Fruit fly (Drosophila melanogaster): Measurements from ENCODE around the gene CG17375.

The CG17375 gene

DNA sequence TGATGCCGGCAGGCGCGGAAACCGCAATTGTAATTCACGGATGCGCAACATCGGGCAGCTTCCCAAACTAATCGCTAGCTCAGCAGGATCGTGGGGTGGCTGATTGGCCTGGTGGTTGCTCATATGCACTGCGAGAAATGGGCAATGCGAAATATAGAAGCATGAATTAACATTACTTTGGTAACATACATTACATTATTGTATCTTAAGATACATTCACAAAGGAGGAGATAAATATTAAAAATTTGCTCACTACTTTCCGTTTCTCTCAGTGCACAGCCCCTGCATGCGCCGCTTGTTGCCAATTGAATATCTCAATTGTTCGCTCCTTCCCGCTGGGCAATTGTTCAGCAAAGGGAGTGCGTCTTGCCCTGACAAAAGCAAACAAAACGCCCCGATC, 35.8 kb upstream of the CG17375 start (continued):
- TF ChIP-seq lov (optimal IDR thresholded peaks at IDR 0.05) = no peak
- peak; percentile 82; the same call in 2 of the 3 replicates for TF ChIP-seq lov (GFP tag; IDR thresholded peaks at IDR 0.05)
- TF ChIP-seq ap (GFP tag; IDR thresholded peaks at IDR 0.05) = peak; percentile 40; the same call in 1 of the 2 replicates
- TF ChIP-seq Hand (GFP tag; optimal IDR thresholded peaks at IDR 0.05) = no peak
- TF ChIP-seq CG3995 (GFP tag; optimal IDR thresholded peaks at IDR 0.05) = no peak
- peak; percentile 50 for TF ChIP-seq CG12104 (GFP tag; optimal IDR thresholded peaks at IDR 0.05)
- no peak for TF ChIP-seq CG14860 (GFP tag; IDR thresholded peaks at IDR 0.05; ENCODE audit: partially characterized antibody)
- TF ChIP-seq lbe (GFP tag; optimal IDR thresholded peaks at IDR 0.05) = no peak
- peak; percentile 69 for TF ChIP-seq CG12219 (GFP tag; optimal IDR thresholded peaks at IDR 0.05)
- no peak for TF ChIP-seq prd (optimal IDR thresholded peaks at IDR 0.05)
- TF ChIP-seq prd (GFP tag; IDR thresholded peaks at IDR 0.05) = peak; percentile 95
- TF ChIP-seq hb (GFP tag; IDR thresholded peaks at IDR 0.05; ENCODE audit: partially characterized antibody) = no peak
- peak; percentile 69 for TF ChIP-seq trem (tag; optimal IDR thresholded peaks at IDR 0.05)
- peak; percentile 70 for TF ChIP-seq CG30431 (GFP tag; optimal IDR thresholded peaks at IDR 0.05)
- TF ChIP-seq tx (GFP tag; optimal IDR thresholded peaks at IDR 0.05) = peak; percentile 34
- no peak for TF ChIP-seq sr (GFP tag; IDR thresholded peaks at IDR 0.05)
- peak; percentile 56 for TF ChIP-seq CG1233 (GFP tag; optimal IDR thresholded peaks at IDR 0.05)
- no peak for TF ChIP-seq D (optimal IDR thresholded peaks at IDR 0.05)
- peak; percentile 93 for TF ChIP-seq D (GFP tag; optimal IDR thresholded peaks at IDR 0.05)
- TF ChIP-seq CG6765 (GFP tag; optimal IDR thresholded peaks at IDR 0.05) = no peak
- peak; percentile 45 for TF ChIP-seq Atf-2 (GFP tag; optimal IDR thresholded peaks at IDR 0.05)
- no peak for TF ChIP-seq Hr39 (optimal IDR thresholded peaks at IDR 0.05)
- peak; percentile 50 for TF ChIP-seq CG8359 (GFP tag; optimal IDR thresholded peaks at IDR 0.05; ENCODE audit: borderline replicate concordance)
- TF ChIP-seq bcd (GFP tag; optimal IDR thresholded peaks at IDR 0.05) = peak; percentile 61
- peak; percentile 33; the same call in 1 of the 2 replicates for TF ChIP-seq CG3847 (GFP tag; IDR thresholded peaks at IDR 0.05)
- peak; percentile 81 for TF ChIP-seq croc (GFP tag; conservative IDR thresholded peaks at IDR 0.05)
- no peak for TF ChIP-seq pan (optimal IDR thresholded peaks at IDR 0.05)
- peak in 1 of 2 experiments; percentile 64 for TF ChIP-seq pan (GFP tag; optimal IDR thresholded peaks at IDR 0.05 in 1 of 2, IDR thresholded peaks at IDR 0.05 in 1 of 2)
- no peak for TF ChIP-seq Hmr (GFP tag; optimal IDR thresholded peaks at IDR 0.05)
- TF ChIP-seq Chrac-16 (GFP tag; optimal IDR thresholded peaks at IDR 0.05) = peak; percentile 71
- peak; percentile 24; the same call in 1 of the 2 replicates for TF ChIP-seq CG11247 (GFP tag; IDR thresholded peaks at IDR 0.05)
- TF ChIP-seq CG15601 (tag; optimal IDR thresholded peaks at IDR 0.05) = peak; percentile 81
- TF ChIP-seq Ets65A (GFP tag) = peak; percentile 96
- peak; percentile 90 for TF ChIP-seq CG15696 (tag; optimal IDR thresholded peaks at IDR 0.05)
- peak; percentile 70 for TF ChIP-seq Hsf (GFP tag; optimal IDR thresholded peaks at IDR 0.05)
- TF ChIP-seq NK7.1 (GFP tag; optimal IDR thresholded peaks at IDR 0.05) = peak; percentile 11
- peak; percentile 6 for TF ChIP-seq CG3065 (GFP tag; optimal IDR thresholded peaks at IDR 0.05)
- TF ChIP-seq fd96Cb (tag; optimal IDR thresholded peaks at IDR 0.05) = peak; percentile 67
- no peak for TF ChIP-seq toy (GFP tag; IDR thresholded peaks at IDR 0.05)
- peak; percentile 61 for TF ChIP-seq Sox100B (GFP tag; optimal IDR thresholded peaks at IDR 0.05)
- TF ChIP-seq dmrt99B (tag; optimal IDR thresholded peaks at IDR 0.05) = peak; percentile 77
- TF ChIP-seq Lim3 (GFP tag; IDR thresholded peaks at IDR 0.05) = 0 out of 2 replicates have a peak, but pooled peaks have one; percentile 12
- peak; percentile 71; the same call in 2 of the 3 replicates for TF ChIP-seq CG34422 (GFP tag; IDR thresholded peaks at IDR 0.05)
- no peak for TF ChIP-seq gfzf (GFP tag; optimal IDR thresholded peaks at IDR 0.05)
- TF ChIP-seq CG31441 (GFP tag; IDR thresholded peaks at IDR 0.05) = peak; percentile 76
- TF ChIP-seq CG10543 (GFP tag; optimal IDR thresholded peaks at IDR 0.05) = peak; percentile 3
- peak; percentile 35 for TF ChIP-seq Mad (GFP tag; optimal IDR thresholded peaks at IDR 0.05)
- TF ChIP-seq CG10462 (GFP tag; optimal IDR thresholded peaks at IDR 0.05) = peak; percentile 64
- TF ChIP-seq CG3726 (GFP tag; IDR thresholded peaks at IDR 0.05) = peak; percentile 70; the same call in 1 of the 3 replicates
- peak; percentile 53; the same call in 1 of the 2 replicates for TF ChIP-seq CG4360 (GFP tag; IDR thresholded peaks at IDR 0.05)
- TF ChIP-seq CG11696 (GFP tag; IDR thresholded peaks at IDR 0.05) = peak; percentile 52; the same call in 1 of the 2 replicates
- peak; percentile 73 for TF ChIP-seq fd102C (GFP tag; optimal IDR thresholded peaks at IDR 0.05)
